In genomic region chrX:8466729-8467215, dm6 we compare ENCODE assay signal across 3 fruit fly cellular contexts.
A peak's percentile ranks its signal among the peaks of the same experiment; 100 is the strongest.
TF ChIP-seq lines count a peak whose summit lies in the region.

No protein-coding gene starts in this region.

- TF ChIP-seq CTCF in whole organism, embryonic (GFP tag; optimal IDR thresholded peaks at IDR 0.05; lab: Kevin White, UChicago) = no peak

TF ChIP-seq in whole organism, adult, 20 proteins besides CTCF, POLR2A, EP300 and RAD21:
- no peak for TF ChIP-seq CG1620 (GFP tag; optimal IDR thresholded peaks at IDR 0.05; lab: Kevin White, UChicago)
- TF ChIP-seq bab1 (GFP tag; optimal IDR thresholded peaks at IDR 0.05; lab: Kevin White, UChicago) = peak; percentile 32
TF ChIP-seq in whole organism, adult: peak in this region for 1.

TF ChIP-seq in whole organism, embryonic, 481 proteins besides CTCF, POLR2A, EP300 and RAD21:
- peak; percentile 91 for TF ChIP-seq CG11504 (tag; optimal IDR thresholded peaks at IDR 0.05; lab: Kevin White, UChicago)
- TF ChIP-seq CG8281 (tag; optimal IDR thresholded peaks at IDR 0.05; lab: Kevin White, UChicago) = peak; percentile 20
- peak; percentile 4 for TF ChIP-seq sens (GFP tag; lab: Kevin White, UChicago)
- no peak for TF ChIP-seq btn (GFP tag; optimal IDR thresholded peaks at IDR 0.05; lab: Kevin White, UChicago)
TF ChIP-seq in whole organism, embryonic: peak in this region for 3.

TF ChIP-seq in whole organism, prepupa, 60 proteins besides CTCF, POLR2A, EP300 and RAD21:
- TF ChIP-seq Eip78C (GFP tag; lab: Kevin White, UChicago) = peak; percentile 4
- TF ChIP-seq Sox15 (GFP tag; optimal IDR thresholded peaks at IDR 0.05; lab: Kevin White, UChicago) = no peak
- peak; percentile 97 for TF ChIP-seq dsx (GFP tag; optimal IDR thresholded peaks at IDR 0.05; lab: Kevin White, UChicago; ENCODE audit: poor library complexity, severe bottlenecking)
TF ChIP-seq in whole organism, prepupa: peak in this region for 2.
